Fruit fly (Drosophila melanogaster): ENCODE measurements around the gene IP3K2.

- no peak for TF ChIP-seq insv (optimal IDR thresholded peaks at IDR 0.05)
- TF ChIP-seq psq (optimal IDR thresholded peaks at IDR 0.05): no peak
Observed at dm6 chrX:13272676-13273233, 30.7 kb upstream of the IP3K2 start.

Measured in Kc167 (cell line).